Worm (Caenorhabditis elegans) whole organism, young adult: ENCODE results near the gene F40G9.17.

ENCODE experiments used
- B0035.1 ChIP-seq: sonication (generic microtip); optimal IDR thresholded peaks from 2 replicates; lab custom pipeline; 2016; ENCODE audit warnings: missing genetic modification characterization, mild to moderate bottlenecking, missing compliant biosample characterization, missing genotype, missing genetic modification reagents
- B0336.3 ChIP-seq: fragments of 200-800 bp; sonication (Bioruptor generic); IDR thresholded peaks from 2 replicates; pipeline ENCODE4 v1.3.6; 2022; ENCODE audit warnings: missing genetic modification characterization, missing compliant biosample characterization
- C06A6.2 ChIP-seq: fragments of 200-800 bp; sonication (Bioruptor generic); conservative IDR thresholded peaks from 2 replicates; pipeline ENCODE4 v1.3.6; 2022; ENCODE audit warnings: missing genetic modification characterization, missing compliant biosample characterization
- F22D6.2 ChIP-seq: sonication (generic microtip); optimal IDR thresholded peaks from 2 replicates; lab custom pipeline; 2016; ENCODE audit warnings: mild to moderate bottlenecking, missing genetic modification characterization, missing compliant biosample characterization
- F33H1.4 ChIP-seq: fragments of 200-800 bp; sonication (Bioruptor generic); IDR thresholded peaks from 2 replicates; pipeline ENCODE4 v1.3.6; 2022; ENCODE audit warnings: missing genetic modification reagents, missing genetic modification characterization, missing compliant biosample characterization
- F37B4.10 ChIP-seq: fragments of 200-800 bp; sonication (Bioruptor generic); IDR thresholded peaks from 2 replicates; pipeline ENCODE4 v1.3.6; 2022; ENCODE audit warnings: missing genetic modification characterization, missing compliant biosample characterization
- F39B2.1 ChIP-seq: fragments of 200-800 bp; sonication (Bioruptor generic); IDR thresholded peaks from 2 replicates; pipeline ENCODE4 v1.3.6; 2022; ENCODE audit warnings: missing genetic modification reagents, missing genetic modification characterization, missing compliant biosample characterization
- F55B11.4 ChIP-seq: sonication (generic microtip); optimal IDR thresholded peaks from 2 replicates; lab custom pipeline; 2016; ENCODE audit warnings: missing compliant biosample characterization, missing genetic modification characterization, borderline replicate concordance; ENCODE audit not compliant: insufficient read depth
- F57C9.4 ChIP-seq: sonication (generic microtip); optimal IDR thresholded peaks from 2 replicates; lab custom pipeline; 2017; ENCODE audit warnings: mild to moderate bottlenecking, missing genetic modification characterization, missing compliant biosample characterization
- K11D2.4 ChIP-seq: fragments of 200-800 bp; sonication (Bioruptor generic); IDR thresholded peaks from 2 replicates; pipeline ENCODE4 v1.3.6; 2022; ENCODE audit warnings: missing genetic modification reagents, missing genetic modification characterization, missing compliant biosample characterization
- T26A5.8 ChIP-seq: sonication (generic microtip); optimal IDR thresholded peaks from 2 replicates; lab custom pipeline; 2016; ENCODE audit warnings: missing genetic modification characterization, missing compliant biosample characterization
- Y56A3A.18 ChIP-seq: fragments of 200-800 bp; sonication (Bioruptor generic); IDR thresholded peaks from 2 replicates; pipeline ENCODE4 v1.3.6; 2022; ENCODE audit warnings: missing genetic modification reagents, missing genetic modification characterization, missing compliant biosample characterization
- Y67H2A.10 ChIP-seq: fragments of 200-800 bp; sonication (Bioruptor generic); conservative IDR thresholded peaks from 2 replicates; pipeline ENCODE4 v1.3.6; 2022; ENCODE audit warnings: missing genetic modification reagents, missing genetic modification characterization, missing compliant biosample characterization
- attf-3 ChIP-seq: fragments of 200-800 bp; sonication (Bioruptor generic); conservative IDR thresholded peaks from 2 replicates; pipeline ENCODE4 v1.3.6; 2022; ENCODE audit warnings: missing genetic modification reagents, missing genetic modification characterization, missing compliant biosample characterization
- cebp-2 ChIP-seq: fragments of 200-800 bp; sonication (Bioruptor generic); IDR thresholded peaks from 2 replicates; pipeline ENCODE4 v1.3.6; 2022; ENCODE audit warnings: missing genetic modification characterization, missing compliant biosample characterization
- ceh-27 ChIP-seq: fragments of 200-800 bp; sonication (Bioruptor generic); optimal IDR thresholded peaks from 2 replicates; lab custom pipeline; 2018; ENCODE audit warnings: mild to moderate bottlenecking, missing genetic modification characterization, moderate library complexity, missing compliant biosample characterization
- die-1 ChIP-seq: sonication (generic microtip); optimal IDR thresholded peaks from 2 replicates; lab custom pipeline; 2016; ENCODE audit warnings: missing genotype, mild to moderate bottlenecking, missing genetic modification characterization, missing compliant biosample characterization
- egl-18 ChIP-seq: fragments of 200-800 bp; sonication (Bioruptor generic); IDR thresholded peaks from 2 replicates; pipeline ENCODE4 v1.3.6; 2022; ENCODE audit warnings: missing genetic modification reagents, missing genetic modification characterization, missing compliant biosample characterization
- egl-44 ChIP-seq: fragments of 200-800 bp; sonication (Bioruptor generic); IDR thresholded peaks from 2 replicates; pipeline ENCODE4 v1.3.6; 2022; ENCODE audit warnings: missing genetic modification reagents, missing genetic modification characterization, missing compliant biosample characterization
- egrh-3 ChIP-seq: fragments of 200-800 bp; sonication (Bioruptor generic); IDR thresholded peaks from 2 replicates; pipeline ENCODE4 v1.3.6; 2022; ENCODE audit warnings: missing genetic modification reagents, missing genetic modification characterization, missing compliant biosample characterization
- hlh-12 ChIP-seq: sonication (generic microtip); optimal IDR thresholded peaks from 2 replicates; lab custom pipeline; 2016; ENCODE audit warnings: missing genetic modification characterization, missing compliant biosample characterization
- hmg-20 ChIP-seq: fragments of 200-800 bp; sonication (Bioruptor generic); IDR thresholded peaks from 2 replicates; pipeline ENCODE4 v1.3.6; 2022; ENCODE audit warnings: missing genetic modification reagents, missing genetic modification characterization, missing compliant biosample characterization
- lag-1 ChIP-seq: fragments of 200-800 bp; sonication (Bioruptor generic); IDR thresholded peaks from 2 replicates; pipeline ENCODE4 v1.3.6; 2022; ENCODE audit warnings: missing genetic modification reagents, missing genetic modification characterization, missing compliant biosample characterization
- madf-8 ChIP-seq: fragments of 200-800 bp; sonication (Bioruptor generic); conservative IDR thresholded peaks from 2 replicates; pipeline ENCODE4 v1.3.6; 2022; ENCODE audit warnings: missing genetic modification reagents, missing genetic modification characterization, missing compliant biosample characterization
- mcd-1 ChIP-seq: fragments of 200-800 bp; sonication (Bioruptor generic); IDR thresholded peaks from 2 replicates; pipeline ENCODE4 v1.3.6; 2022; ENCODE audit warnings: missing genetic modification reagents, missing genetic modification characterization, missing compliant biosample characterization
- nfya-1 ChIP-seq: sonication (generic microtip); optimal IDR thresholded peaks from 2 replicates; lab custom pipeline; 2017; ENCODE audit warnings: antibody characterized with exemption, missing compliant biosample characterization, missing genetic modification characterization, borderline replicate concordance; ENCODE audit not compliant: insufficient read depth
- nhr-179 ChIP-seq: sonication (generic microtip); optimal IDR thresholded peaks from 2 replicates; lab custom pipeline; 2016; ENCODE audit warnings: mild to moderate bottlenecking, missing genetic modification characterization, missing compliant biosample characterization
- nhr-80 ChIP-seq: sonication (generic microtip); optimal IDR thresholded peaks from 2 replicates; lab custom pipeline; 2016; ENCODE audit warnings: missing genetic modification characterization, missing compliant biosample characterization
- nhr-90 ChIP-seq: sonication (generic microtip); optimal IDR thresholded peaks from 2 replicates; lab custom pipeline; 2016; ENCODE audit warnings: missing genotype, mild to moderate bottlenecking, missing genetic modification characterization, missing compliant biosample characterization
- repo-1 ChIP-seq: sonication (generic microtip); optimal IDR thresholded peaks from 2 replicates; lab custom pipeline; 2017; ENCODE audit warnings: mild to moderate bottlenecking, missing genetic modification characterization, missing compliant biosample characterization
- rpc-1 ChIP-seq, 2 experiments: fragments of 150-350 bp in 1 of 2; sonication (generic microtip) in 1 of 2; optimal IDR thresholded peaks; 2 replicates each; lab custom pipeline; 2014 to 2018; ENCODE audit warnings: missing biosample characterization in 1 of 2, missing genetic modification characterization in 1 of 2, missing genetic modification reagents in 1 of 2, missing genotype in 1 of 2
- sdz-38 ChIP-seq: sonication (generic microtip); optimal IDR thresholded peaks from 2 replicates; lab custom pipeline; 2016; ENCODE audit warnings: missing genotype, missing genetic modification characterization, missing compliant biosample characterization
- sea-2 ChIP-seq: fragments of 200-800 bp; sonication (Bioruptor generic); IDR thresholded peaks from 2 replicates; pipeline ENCODE4 v1.3.6; 2022; ENCODE audit warnings: missing genetic modification characterization, missing compliant biosample characterization
- snpc-1.1 ChIP-seq: sonication (generic microtip); optimal IDR thresholded peaks from 2 replicates; lab custom pipeline; 2017; ENCODE audit warnings: missing genetic modification characterization, mild to moderate bottlenecking, missing compliant biosample characterization, antibody characterized with exemption, moderate library complexity, missing genotype, missing genetic modification reagents; ENCODE audit not compliant: insufficient read depth
- somi-1 ChIP-seq: fragments of 200-800 bp; sonication (Bioruptor generic); optimal IDR thresholded peaks from 2 replicates; lab custom pipeline; 2018; ENCODE audit warnings: mild to moderate bottlenecking, missing genetic modification characterization, missing compliant biosample characterization
- sptf-2 ChIP-seq: fragments of 200-800 bp; sonication (Bioruptor generic); optimal IDR thresholded peaks from 2 replicates; lab custom pipeline; 2018; ENCODE audit warnings: mild to moderate bottlenecking, missing genetic modification characterization, missing compliant biosample characterization
- tbp1 ChIP-seq: fragments of 200-800 bp; sonication (Bioruptor generic); optimal IDR thresholded peaks from 2 replicates; lab custom pipeline; 2018; ENCODE audit warnings: mild to moderate bottlenecking, missing genetic modification characterization, missing compliant biosample characterization
- tlf-1 ChIP-seq: fragments of 200-800 bp; sonication (Bioruptor generic); optimal IDR thresholded peaks from 2 replicates; lab custom pipeline; 2018; ENCODE audit warnings: mild to moderate bottlenecking, missing genetic modification characterization, missing compliant biosample characterization
- ztf-22 ChIP-seq: fragments of 200-800 bp; sonication (Bioruptor generic); optimal IDR thresholded peaks from 2 replicates; lab custom pipeline; 2018; ENCODE audit warnings: mild to moderate bottlenecking, missing genetic modification characterization, moderate library complexity, missing compliant biosample characterization
- ztf-25 ChIP-seq: fragments of 200-800 bp; sonication (Bioruptor generic); IDR thresholded peaks from 2 replicates; pipeline ENCODE4 v1.3.6; 2022; ENCODE audit warnings: missing genetic modification reagents, missing genetic modification characterization, missing compliant biosample characterization
- ztf-3 ChIP-seq: fragments of 200-800 bp; sonication (Bioruptor generic); optimal IDR thresholded peaks from 2 replicates; lab custom pipeline; 2018; ENCODE audit warnings: mild to moderate bottlenecking, missing genetic modification characterization, missing compliant biosample characterization

F40G9.17 gene

DNA sequence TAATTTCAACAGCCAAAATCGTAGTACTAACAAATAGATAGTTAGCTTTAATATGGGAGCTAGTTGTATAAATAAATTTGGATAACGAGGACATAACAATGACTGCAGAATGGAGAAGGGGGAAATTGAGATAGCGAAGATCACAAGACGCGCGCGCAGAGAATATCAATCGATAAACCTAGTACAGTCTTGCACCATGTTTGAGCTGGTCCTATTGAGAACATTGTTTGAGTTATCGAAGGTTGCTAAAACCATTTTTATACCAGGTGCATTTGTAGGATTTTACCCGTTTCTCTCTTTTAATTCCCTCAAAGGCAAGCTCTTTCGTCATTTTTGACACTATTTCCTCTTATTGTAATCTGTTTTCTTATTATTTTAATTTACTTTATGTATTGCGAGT, 22.6 kb upstream of the F40G9.17 start, which contains the start of the genes F40G9.9 and F40G9.12:
Gene F40G9.9, minus strand, starts transcription at position 101 of the 400 bp plus-strand sequence.
Gene F40G9.12, plus strand, starts transcription at position 231 of the 400 bp plus-strand sequence.
- no peak for TF ChIP-seq B0336.3 (GFP tag; lab: Robert Waterston, UW)
- no peak for TF ChIP-seq egl-18 (GFP tag; lab: Robert Waterston, UW)
- TF ChIP-seq sptf-2 (GFP tag; lab: Kevin White, UChicago) = no peak
- no peak for TF ChIP-seq somi-1
- TF ChIP-seq F33H1.4 (GFP tag; lab: Robert Waterston, UW) = no peak
- TF ChIP-seq nhr-80 (tag; lab: Kevin White, UChicago) = no peak
- TF ChIP-seq T26A5.8 (tag; lab: Kevin White, UChicago) = no peak
- TF ChIP-seq nhr-179 (tag; lab: Kevin White, UChicago) = no peak
- TF ChIP-seq die-1 (tag; lab: Kevin White, UChicago) = no peak
- no peak for TF ChIP-seq repo-1 (tag; lab: Kevin White, UChicago)
- no peak for TF ChIP-seq rpc-1 (optimal IDR thresholded peaks at IDR 0.05; lab: Kevin White, UChicago)
- TF ChIP-seq rpc-1 (tag; optimal IDR thresholded peaks at IDR 0.05; lab: Kevin White, UChicago) = no peak
- no peak for TF ChIP-seq ceh-27
- no peak for TF ChIP-seq F57C9.4 (tag; lab: Kevin White, UChicago)
- no peak for TF ChIP-seq attf-3
- TF ChIP-seq mcd-1 = no peak
- no peak for TF ChIP-seq F55B11.4 (tag; lab: Kevin White, UChicago)

- TF ChIP-seq ztf-22 = no peak
- TF ChIP-seq somi-1 = no peak
- TF ChIP-seq sea-2 (GFP tag; lab: Robert Waterston, UW) = no peak
- no peak for TF ChIP-seq Y56A3A.18 (GFP tag; lab: Robert Waterston, UW)
- no peak for TF ChIP-seq F22D6.2 (tag; lab: Kevin White, UChicago)
- no peak for TF ChIP-seq F39B2.1
- no peak for TF ChIP-seq hlh-12
Measured at ce11 chrIII:173501-173900, 20.8 kb upstream of the F40G9.17 start, which contains the start of gene F40G9.19. TSS of gene F40G9.19 (plus strand) at chrIII:173801.

- TF ChIP-seq snpc-1.1 (tag; lab: Kevin White, UChicago) (no peak), nhr-90 (no peak), K11D2.4 (GFP tag; lab: Robert Waterston, UW) (no peak), ztf-3 (GFP tag; lab: Kevin White, UChicago) (no peak), hmg-20 (no peak)
- TF ChIP-seq, all 124 proteins: peak for 0
Measured at ce11 chrIII:175733-176132, 18.5 kb upstream of the F40G9.17 start, which contains the start of gene clec-148. TSS of gene clec-148 (minus strand) at chrIII:175833.

ce11 chrIII:177715-178114, 16.5 kb upstream of the F40G9.17 start, which contains the start of gene F40G9.14:
TSS of gene F40G9.14 (minus strand) at chrIII:177815.
- TF ChIP-seq nfya-1 (no peak), egl-44 (GFP tag; lab: Robert Waterston, UW) (no peak), F37B4.10 (GFP tag; lab: Robert Waterston, UW) (no peak), madf-8 (no peak), C06A6.2 (no peak)

- TF ChIP-seq B0035.1 (tag; lab: Kevin White, UChicago) (no peak), Y67H2A.10 (GFP tag; lab: Robert Waterston, UW) (no peak), egrh-3 (GFP tag; lab: Robert Waterston, UW) (no peak), tbp1 (GFP tag; lab: Kevin White, UChicago) (no peak), tlf-1 (no peak), hmg-20 (no peak), sdz-38 (no peak), lag-1 (GFP tag; lab: Robert Waterston, UW) (no peak), ztf-25 (GFP tag; lab: Robert Waterston, UW) (no peak), cebp-2 (GFP tag; lab: Robert Waterston, UW) (no peak)
- TF ChIP-seq, all 124 proteins: peak for 0
Measured at ce11 chrIII:178126-178525, 16.1 kb upstream of the F40G9.17 start.
